Worm (Caenorhabditis elegans) whole organism, L4/young adult: ENCODE measurements around the gene C01G10.10.
A peak's percentile ranks its signal among the peaks of the same experiment; 100 is the strongest.

Experiments
- W03F9.2 ChIP-seq: fragments of 150-350 bp; optimal IDR thresholded peaks from 2 replicates; lab custom pipeline; 2014; ENCODE audit warnings: missing biosample characterization, missing genetic modification characterization
- dao-5 ChIP-seq: sonication (generic microtip); optimal IDR thresholded peaks from 2 replicates; lab custom pipeline; 2016; ENCODE audit warnings: missing genotype, missing genetic modification characterization, moderate library complexity, missing compliant biosample characterization
- him-1 ChIP-seq: sonication (generic microtip); optimal IDR thresholded peaks from 2 replicates; lab custom pipeline; 2016; ENCODE audit warnings: missing genotype, missing genetic modification reagents, missing genetic modification characterization, missing compliant biosample characterization

The C01G10.10 gene

DNA sequence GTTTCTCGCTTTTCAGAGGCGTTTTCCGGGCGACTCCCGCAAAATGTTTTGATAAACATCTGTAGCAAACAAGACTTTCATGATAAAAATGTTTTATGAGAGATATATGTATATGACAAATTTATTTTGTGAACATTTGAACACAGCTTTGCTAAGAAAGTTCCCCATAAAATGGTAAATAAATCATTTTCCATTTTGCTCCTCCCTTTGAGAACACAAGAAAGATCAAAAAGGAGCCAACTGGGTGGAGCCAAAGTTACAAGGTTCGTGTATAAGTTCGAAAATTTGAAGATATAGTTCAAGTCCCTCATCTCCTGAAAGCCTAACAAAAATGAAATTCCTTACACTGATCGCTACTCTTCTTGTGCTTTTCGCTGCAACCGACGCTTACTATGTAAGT lies 8.2 kb upstream of the C01G10.10 start, which contains the start of gene C01G10.17:
Gene C01G10.17, plus strand, starts transcription at position 301 of the 400 bp plus-strand sequence.
- TF ChIP-seq him-1 (tag; lab: Kevin White, UChicago): no peak
- no peak for TF ChIP-seq dao-5 (tag; lab: Kevin White, UChicago)
- TF ChIP-seq W03F9.2 (tag; lab: Kevin White, UChicago): no peak

DNA sequence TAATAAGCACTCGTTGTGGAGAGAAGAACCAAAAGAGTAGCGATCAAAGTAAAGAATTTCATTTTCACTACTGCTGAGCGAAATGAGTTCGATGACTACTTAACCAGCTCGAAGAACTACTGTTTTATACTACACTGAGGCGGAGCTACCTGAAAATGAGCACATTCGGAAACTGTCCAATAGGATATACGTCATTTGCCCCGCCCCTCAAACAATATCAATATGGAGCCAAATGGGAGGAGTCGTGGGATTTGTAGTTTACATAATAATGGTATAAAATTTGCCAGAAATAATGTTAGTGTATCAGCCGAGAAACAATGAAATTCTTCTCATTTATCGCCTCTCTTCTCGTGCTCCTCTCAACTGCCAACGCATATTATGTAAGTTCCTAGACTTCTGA lies 7.2 kb upstream of the C01G10.10 start, which contains the start of the genes C01G10.5 and C01G10.4:
Gene C01G10.5, minus strand, starts transcription at position 101 of the 400 bp plus-strand sequence.
Gene C01G10.4, plus strand, starts transcription at position 303 of the 400 bp plus-strand sequence.
- no peak for TF ChIP-seq him-1 (tag; lab: Kevin White, UChicago)
- TF ChIP-seq W03F9.2 (tag; lab: Kevin White, UChicago): no peak
- no peak for TF ChIP-seq dao-5 (tag; lab: Kevin White, UChicago)

DNA sequence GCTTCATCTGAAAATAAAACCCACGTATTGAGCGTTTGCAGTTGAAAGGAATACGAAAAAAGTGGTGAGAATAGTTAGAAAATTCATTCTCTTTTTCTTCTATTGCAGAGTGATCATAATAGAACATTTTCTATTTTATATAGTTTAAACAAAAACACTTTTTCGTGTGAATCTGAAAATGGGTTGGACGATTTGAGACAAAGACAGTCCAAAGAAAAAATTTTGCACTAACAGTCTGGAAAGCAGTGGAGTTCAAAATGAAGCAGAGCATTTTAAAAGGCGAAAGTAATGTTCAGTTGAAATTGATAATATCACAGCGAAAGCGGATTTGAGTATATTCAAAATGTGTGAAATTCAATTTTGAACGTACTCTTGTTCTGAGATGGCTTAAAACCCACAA lies 6.4 kb upstream of the C01G10.10 start, which contains the start of gene C01G10.18:
Gene C01G10.18, minus strand, starts transcription at position 101 of the 400 bp plus-strand sequence.
- TF ChIP-seq dao-5 (tag; lab: Kevin White, UChicago) (no peak), W03F9.2 (tag; lab: Kevin White, UChicago) (no peak), him-1 (tag; lab: Kevin White, UChicago) (no peak)

DNA sequence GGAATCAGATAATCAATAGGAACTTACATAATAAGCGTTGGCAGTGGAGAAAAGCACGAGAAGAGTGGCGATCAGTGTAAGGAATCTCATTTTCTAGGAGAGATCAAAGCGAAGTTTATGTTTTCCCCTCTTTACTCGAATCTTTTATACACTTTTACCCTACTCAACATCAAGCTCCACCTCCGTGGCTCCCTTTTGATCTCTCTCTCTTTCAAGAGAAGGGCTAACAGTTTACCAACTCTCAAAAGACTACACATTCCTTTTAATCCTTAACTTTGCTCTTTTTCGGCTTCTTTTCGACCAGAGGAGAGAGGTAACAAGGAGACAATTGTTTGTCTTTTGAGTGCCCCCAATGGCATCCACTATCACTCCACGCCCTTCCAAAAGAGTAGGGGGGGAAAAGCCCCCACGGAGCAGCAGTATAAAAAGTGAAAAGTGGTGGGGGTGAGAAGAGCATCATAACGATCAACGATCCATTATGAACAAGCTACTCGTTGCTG lies 5.0 kb upstream of the C01G10.10 start, which contains the start of the genes C01G10.15 and C01G10.6:
Gene C01G10.15, minus strand, starts transcription at position 101 of the 500 bp plus-strand sequence.
Gene C01G10.6, plus strand, starts transcription at position 450 of the 500 bp plus-strand sequence.
- TF ChIP-seq him-1 (tag; lab: Kevin White, UChicago): no peak
- TF ChIP-seq dao-5 (tag; lab: Kevin White, UChicago): no peak
- TF ChIP-seq W03F9.2 (tag; lab: Kevin White, UChicago): no peak

DNA sequence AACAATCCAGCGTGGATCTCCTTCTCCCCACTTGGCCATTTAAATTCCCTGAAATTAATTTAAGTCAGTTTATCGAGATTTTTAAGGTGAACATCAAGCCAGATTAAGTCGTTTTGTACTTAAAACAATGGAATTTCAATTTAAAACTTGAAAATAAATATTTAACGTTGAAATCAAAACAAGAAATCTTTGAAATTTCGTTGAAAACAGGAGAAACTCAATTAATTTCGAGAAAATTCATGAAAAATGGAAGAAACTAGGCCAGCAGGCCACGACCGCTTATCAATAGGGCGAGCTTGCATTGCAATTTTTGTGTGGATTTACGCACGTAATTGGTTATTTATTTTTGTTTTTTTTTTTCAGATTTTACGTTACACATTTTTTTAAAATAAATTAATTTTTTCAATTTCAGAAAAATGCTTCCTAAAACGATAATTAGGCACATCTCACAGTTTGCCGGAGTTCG lies 3.1 kb upstream of the C01G10.10 start, which contains the start of the genes ahsa-1 and C01G10.7:
Gene ahsa-1, minus strand, starts transcription at position 51 of the 466 bp plus-strand sequence.
Gene C01G10.7, plus strand, starts transcription at position 413 of the 466 bp plus-strand sequence.
- peak; percentile 96 for TF ChIP-seq W03F9.2 (tag; lab: Kevin White, UChicago)
- TF ChIP-seq dao-5 (tag; lab: Kevin White, UChicago): no peak
- TF ChIP-seq him-1 (tag; lab: Kevin White, UChicago): peak; percentile 88

DNA sequence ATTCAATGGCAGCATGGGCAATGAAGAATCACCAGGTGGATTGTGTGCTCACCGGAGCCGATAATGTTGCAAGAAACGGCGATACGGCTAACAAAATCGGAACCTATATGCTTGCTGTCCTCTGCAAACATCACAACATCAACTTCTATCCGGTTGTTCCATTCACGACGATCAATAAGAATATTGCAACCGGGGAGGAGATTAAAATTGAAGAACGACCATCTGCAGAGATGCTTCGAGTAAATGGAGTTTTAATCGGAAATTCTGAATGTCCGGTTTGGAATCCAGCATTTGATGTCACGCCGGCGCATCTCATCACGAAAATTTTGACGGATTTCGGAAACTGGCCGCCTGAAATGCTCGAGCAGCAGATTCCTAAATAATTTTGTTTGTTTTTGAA lies 1.4 kb upstream of the C01G10.10 start:
- TF ChIP-seq dao-5 (tag; lab: Kevin White, UChicago) (no peak), W03F9.2 (tag; lab: Kevin White, UChicago) (no peak), him-1 (tag; lab: Kevin White, UChicago) (no peak)

DNA sequence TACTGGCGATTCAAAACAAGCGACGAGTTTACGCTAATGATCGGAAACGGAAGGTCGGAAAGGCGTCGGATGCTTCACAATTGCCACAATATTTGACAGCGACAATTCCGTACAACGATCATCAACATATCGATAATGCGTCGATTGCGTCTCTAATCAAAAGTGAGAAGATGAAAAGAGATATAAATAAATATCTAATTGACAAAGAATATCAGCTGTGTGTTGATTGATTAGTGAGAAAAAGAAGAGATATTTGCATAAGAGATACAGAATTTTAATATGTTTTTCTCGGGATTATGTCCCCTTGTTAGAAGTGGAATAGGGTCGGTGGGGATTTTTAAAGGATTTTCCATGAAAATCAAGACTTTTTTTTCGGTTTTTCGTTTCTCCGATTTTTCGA lies 3.7 kb downstream of the C01G10.10 start:
- TF ChIP-seq W03F9.2 (tag; lab: Kevin White, UChicago) (no peak), dao-5 (tag; lab: Kevin White, UChicago) (no peak), him-1 (tag; lab: Kevin White, UChicago) (no peak)

DNA sequence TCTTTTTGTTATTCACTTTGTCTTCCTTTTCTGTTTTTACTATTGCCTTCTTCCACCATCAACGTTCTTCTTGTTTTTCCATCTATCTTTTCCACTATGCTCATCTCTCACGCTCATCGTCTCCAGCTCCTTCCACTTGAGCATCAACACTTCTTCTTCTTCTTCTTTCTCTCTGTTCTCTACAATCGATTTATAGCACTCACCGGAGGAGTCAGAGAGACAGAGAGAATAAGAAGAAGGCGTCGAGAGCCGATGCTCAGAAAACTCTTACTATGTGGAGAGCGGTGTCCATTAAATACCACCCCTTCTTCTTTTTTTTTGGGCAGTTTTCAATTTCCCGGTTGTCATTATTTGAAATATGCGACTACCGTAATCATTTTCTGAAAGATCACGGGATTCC lies 7.3 kb downstream of the C01G10.10 start:
- TF ChIP-seq W03F9.2 (tag; lab: Kevin White, UChicago) (no peak), him-1 (tag; lab: Kevin White, UChicago) (peak; percentile 3)

DNA sequence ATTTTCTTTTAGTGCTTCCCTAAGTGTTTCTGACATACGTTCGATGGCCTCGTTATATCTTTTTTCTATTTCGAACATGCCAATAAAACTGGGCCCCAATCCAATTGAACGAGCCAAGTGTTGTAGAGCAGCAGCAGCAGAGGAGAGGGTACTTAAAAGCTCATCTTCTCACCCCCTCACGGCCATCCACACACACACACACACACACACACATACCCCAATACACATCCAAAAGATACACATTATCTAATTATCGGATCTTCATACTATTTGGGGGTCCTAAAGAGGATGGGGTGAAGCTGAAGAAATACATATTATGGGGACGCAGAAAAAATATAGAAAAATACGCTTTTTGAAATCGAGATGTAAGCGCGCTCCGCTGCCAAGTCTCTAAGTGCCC lies 9.5 kb downstream of the C01G10.10 start:
- TF ChIP-seq dao-5 (tag; lab: Kevin White, UChicago) (no peak), him-1 (tag; lab: Kevin White, UChicago) (no peak), W03F9.2 (tag; lab: Kevin White, UChicago) (no peak)

DNA sequence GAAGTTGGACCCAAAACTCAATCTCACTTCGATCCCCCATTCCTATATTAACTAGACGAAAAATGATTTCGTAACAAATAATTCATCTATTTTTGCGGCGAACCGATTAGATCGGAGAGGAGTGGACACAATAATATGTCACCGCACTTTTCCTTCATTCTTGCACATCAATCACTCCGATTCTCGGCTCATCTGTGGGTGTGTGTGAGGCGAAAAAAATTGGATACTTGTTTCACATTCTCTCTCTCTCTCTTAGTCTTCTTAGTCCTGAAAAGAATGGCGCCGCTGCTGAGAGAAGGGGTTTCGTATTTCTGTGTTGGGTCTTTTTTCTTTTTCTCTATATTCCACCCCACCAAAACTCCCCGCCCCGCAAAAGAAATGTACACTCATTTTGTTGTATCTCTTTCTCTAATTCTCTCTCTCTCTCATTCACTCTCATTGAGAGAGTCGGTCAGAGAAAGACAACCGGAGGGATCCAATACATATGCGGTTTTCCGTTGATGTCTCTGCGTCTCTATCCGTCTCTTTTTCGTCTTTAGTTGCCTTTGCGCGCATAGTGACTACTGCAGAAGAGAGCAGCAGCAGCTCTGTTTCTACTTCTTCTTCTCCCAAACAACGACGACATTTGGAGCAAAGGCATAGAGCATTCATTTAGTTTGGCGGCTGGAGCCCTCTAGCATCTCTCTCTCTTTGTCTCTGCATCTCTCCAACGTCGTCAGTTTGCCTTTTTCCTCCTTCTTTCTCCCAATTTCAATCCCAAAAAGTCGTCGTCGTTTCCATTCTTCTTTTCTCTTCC lies 11.0 kb downstream of the C01G10.10 start, which contains the start of gene unc-76:
Gene unc-76, plus strand, starts transcription at position 746 of the 796 bp plus-strand sequence.
- TF ChIP-seq him-1 (tag; lab: Kevin White, UChicago): peak; percentile 68
- TF ChIP-seq W03F9.2 (tag; lab: Kevin White, UChicago): no peak
- no peak for TF ChIP-seq dao-5 (tag; lab: Kevin White, UChicago)

DNA sequence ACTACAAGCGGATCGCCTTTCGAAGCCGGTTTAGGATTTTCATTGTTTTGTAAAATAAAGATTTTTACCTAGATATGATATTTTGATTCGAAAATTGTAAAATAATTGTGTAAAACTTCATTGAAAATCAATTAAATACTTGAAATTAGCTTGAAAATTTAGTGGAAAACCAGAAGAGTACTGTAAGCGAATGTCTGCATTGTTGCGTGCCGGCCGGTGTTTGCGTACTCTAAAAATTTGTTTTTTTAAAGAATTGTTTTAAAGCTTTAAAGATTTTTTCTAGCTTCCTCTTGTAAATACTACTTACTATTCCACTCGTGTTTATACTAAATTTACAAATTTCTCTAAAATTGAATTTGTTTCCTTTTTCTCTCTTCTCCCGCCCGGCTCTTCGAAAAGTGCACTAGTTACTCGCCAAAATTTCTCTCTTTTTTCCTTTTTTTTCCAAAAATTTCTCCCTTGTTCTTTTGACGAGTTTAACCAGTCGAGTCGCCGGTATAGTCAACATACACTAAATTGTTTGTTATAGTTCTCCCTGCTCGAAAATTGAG lies 12.7 kb downstream of the C01G10.10 start:
- no peak for TF ChIP-seq dao-5 (tag; lab: Kevin White, UChicago)
- no peak for TF ChIP-seq him-1 (tag; lab: Kevin White, UChicago)
- TF ChIP-seq W03F9.2 (tag; lab: Kevin White, UChicago): no peak

DNA sequence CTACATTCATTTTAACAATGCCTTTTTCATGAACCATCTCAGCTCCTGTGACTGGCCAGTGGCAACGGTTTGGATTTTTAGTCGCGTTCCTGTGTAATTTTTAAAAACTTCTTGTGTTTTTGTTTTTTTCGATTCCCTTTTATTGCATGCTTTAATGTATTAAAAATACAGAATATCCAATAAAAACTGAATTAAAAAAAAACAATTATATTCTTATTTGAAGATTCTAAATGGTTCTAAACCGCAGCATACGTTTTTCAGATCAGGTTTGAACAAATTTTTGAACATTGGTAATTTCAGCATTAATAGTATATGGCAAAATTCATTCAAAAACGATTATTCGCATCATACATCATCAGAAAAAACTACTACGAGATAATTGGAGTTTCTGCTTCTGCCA lies 13.9 kb downstream of the C01G10.10 start, which contains the start of gene dnj-3:
Gene dnj-3, plus strand, starts transcription at position 301 of the 400 bp plus-strand sequence.
- no peak for TF ChIP-seq him-1 (tag; lab: Kevin White, UChicago)
- TF ChIP-seq W03F9.2 (tag; lab: Kevin White, UChicago): no peak
- TF ChIP-seq dao-5 (tag; lab: Kevin White, UChicago): no peak
